Fruit fly (Drosophila melanogaster): ENCODE results near the gene CG17154.
A peak's percentile ranks its signal among the peaks of the same experiment; 100 is the strongest.

CG17154 gene

DNA sequence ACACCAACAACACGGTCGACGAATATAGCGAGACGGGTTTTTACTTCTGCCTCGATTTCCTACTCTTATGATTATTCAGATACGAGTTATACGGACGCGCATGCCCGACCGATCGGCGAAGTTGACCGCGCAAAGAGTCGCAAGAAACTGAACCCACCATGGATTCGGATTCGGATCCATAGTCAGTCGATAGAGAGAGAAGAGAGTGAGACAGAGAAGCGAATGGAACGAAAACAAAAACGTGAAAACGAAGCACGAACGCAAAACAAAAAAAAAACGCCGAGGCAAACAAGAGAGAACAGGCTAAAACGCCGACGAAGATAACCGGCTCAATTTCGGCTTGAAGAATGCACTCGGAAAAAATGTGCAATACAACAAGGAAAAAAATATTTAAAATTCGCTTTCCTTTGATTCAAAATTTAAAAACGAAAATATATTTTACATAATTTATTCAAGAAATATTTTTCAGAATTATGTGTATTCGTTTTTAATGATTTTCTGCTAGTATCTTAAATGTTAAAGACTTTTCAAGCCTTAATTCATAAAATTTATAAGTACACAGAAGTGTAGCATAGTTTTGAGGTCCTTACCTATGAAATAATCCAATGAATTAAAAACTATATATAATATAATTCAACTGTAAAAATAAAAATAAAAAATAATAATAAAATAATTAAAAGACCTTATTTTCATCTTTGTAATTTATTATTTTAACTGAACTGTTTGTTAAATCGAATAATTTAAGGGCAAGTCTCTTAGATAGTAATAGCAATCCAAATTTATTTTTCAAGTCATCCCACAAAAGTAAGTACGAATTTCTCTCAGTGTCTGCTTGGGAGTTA lies 6.5 kb upstream of the CG17154 start, which contains the start of gene Sema5c:
Sema5c (minus strand) TSS at position 152 of the 842 bp plus-strand sequence.
- TF ChIP-seq Ets96B (tag; optimal IDR thresholded peaks at IDR 0.05): peak; percentile 46
- peak; percentile 48 for TF ChIP-seq Hr39 (GFP tag; optimal IDR thresholded peaks at IDR 0.05)
- TF ChIP-seq Eip93F (GFP tag; optimal IDR thresholded peaks at IDR 0.05): no peak
- TF ChIP-seq esn (GFP tag; optimal IDR thresholded peaks at IDR 0.05): peak; percentile 78
- peak; percentile 62 for TF ChIP-seq achi (GFP tag; optimal IDR thresholded peaks at IDR 0.05)
- TF ChIP-seq CG34406 (GFP tag; optimal IDR thresholded peaks at IDR 0.05): peak; percentile 76
- TF ChIP-seq net (GFP tag; optimal IDR thresholded peaks at IDR 0.05): peak; percentile 67
- TF ChIP-seq Lpt (GFP tag; optimal IDR thresholded peaks at IDR 0.05): peak; percentile 67
- peak; percentile 84 for TF ChIP-seq CG6163 (GFP tag; IDR thresholded peaks at IDR 0.05)
- peak; percentile 48 for TF ChIP-seq Hr4 (GFP tag; optimal IDR thresholded peaks at IDR 0.05)
- TF ChIP-seq fd59A (GFP tag; optimal IDR thresholded peaks at IDR 0.05): peak; percentile 28
- TF ChIP-seq CG32006 (GFP tag; optimal IDR thresholded peaks at IDR 0.05): peak; percentile 86
- TF ChIP-seq CG7368 (GFP tag; optimal IDR thresholded peaks at IDR 0.05): no peak
- TF ChIP-seq Ets21C (GFP tag; optimal IDR thresholded peaks at IDR 0.05): peak; percentile 13
- TF ChIP-seq ss (GFP tag; optimal IDR thresholded peaks at IDR 0.05): peak; percentile 58 to 59
- peak; percentile 89 for TF ChIP-seq svp (GFP tag)
- peak; percentile 1 for TF ChIP-seq cyc (GFP tag; optimal IDR thresholded peaks at IDR 0.05)
- peak; percentile 63 for TF ChIP-seq CG8119 (GFP tag; IDR thresholded peaks at IDR 0.05)
- TF ChIP-seq Sox15 (GFP tag; optimal IDR thresholded peaks at IDR 0.05): peak; percentile 31
- TF ChIP-seq fd85E (GFP tag; optimal IDR thresholded peaks at IDR 0.05): no peak
- TF ChIP-seq salr (GFP tag; optimal IDR thresholded peaks at IDR 0.05): peak; percentile 48 to 91
- TF ChIP-seq CG9139 (GFP tag; optimal IDR thresholded peaks at IDR 0.05): peak; percentile 64
- peak; percentile 56 for TF ChIP-seq Blimp-1 (GFP tag; optimal IDR thresholded peaks at IDR 0.05)
- TF ChIP-seq Hr38 (GFP tag; optimal IDR thresholded peaks at IDR 0.05): no peak
- TF ChIP-seq spab (GFP tag; optimal IDR thresholded peaks at IDR 0.05): peak; percentile 56
- TF ChIP-seq CG8319 (GFP tag; optimal IDR thresholded peaks at IDR 0.05): peak; percentile 13
- peak; percentile 54 for TF ChIP-seq Met (GFP tag; optimal IDR thresholded peaks at IDR 0.05)
- peak; percentile 64 for TF ChIP-seq CG3919 (GFP tag; optimal IDR thresholded peaks at IDR 0.05)
- peak; percentile 45 for TF ChIP-seq Sox102F (GFP tag; optimal IDR thresholded peaks at IDR 0.05)
- peak; percentile 80 for TF ChIP-seq CG8632 (GFP tag; optimal IDR thresholded peaks at IDR 0.05)
- TF ChIP-seq CG6276 (GFP tag; optimal IDR thresholded peaks at IDR 0.05): peak; percentile 77
- TF ChIP-seq CG3032 (tag; optimal IDR thresholded peaks at IDR 0.05): peak; percentile 75
- peak; percentile 53 for TF ChIP-seq CG1621 (tag; optimal IDR thresholded peaks at IDR 0.05)
- TF ChIP-seq CG6792 (GFP tag; optimal IDR thresholded peaks at IDR 0.05): peak; percentile 56
- TF ChIP-seq vri (GFP tag; optimal IDR thresholded peaks at IDR 0.05): peak; percentile 74
- no peak for TF ChIP-seq CG11762 (GFP tag; optimal IDR thresholded peaks at IDR 0.05; ENCODE audit: insufficient read depth)
- peak; percentile 37 for TF ChIP-seq CG6808 (GFP tag; optimal IDR thresholded peaks at IDR 0.05)
- TF ChIP-seq CG11294 (GFP tag; IDR thresholded peaks at IDR 0.05): no peak; the same call in 1 of the 2 replicates
- TF ChIP-seq topi (GFP tag; optimal IDR thresholded peaks at IDR 0.05): peak; percentile 42
- peak; percentile 41 for TF ChIP-seq CG31627 (GFP tag; optimal IDR thresholded peaks at IDR 0.05)
- TF ChIP-seq OdsH (GFP tag; optimal IDR thresholded peaks at IDR 0.05): peak; percentile 53
- TF ChIP-seq Smox (GFP tag; optimal IDR thresholded peaks at IDR 0.05): peak; percentile 24
- peak; percentile 42 for TF ChIP-seq pdm3 (GFP tag; optimal IDR thresholded peaks at IDR 0.05)
- peak; percentile 45 for TF ChIP-seq CG10669 (GFP tag; optimal IDR thresholded peaks at IDR 0.05)
- peak; percentile 53 for TF ChIP-seq fkh (GFP tag; optimal IDR thresholded peaks at IDR 0.05)
- peak; percentile 44 for TF ChIP-seq lz (GFP tag; optimal IDR thresholded peaks at IDR 0.05)
- TF ChIP-seq acj6 (GFP tag; optimal IDR thresholded peaks at IDR 0.05): peak; percentile 70
- TF ChIP-seq eg (GFP tag; IDR thresholded peaks at IDR 0.05): peak; percentile 72
- TF ChIP-seq Sox14 (GFP tag; optimal IDR thresholded peaks at IDR 0.05): no peak
- peak; percentile 80 for TF ChIP-seq Eip78C (GFP tag)

Measured in whole organism, prepupa.